Worm (Caenorhabditis elegans): ENCODE data around the gene srw-136.

ce11 chrV:3005964-3006363 lies 4.4 kb downstream of the srw-136 start, which contains the start of gene srw-112:
- TF ChIP-seq unc-62 (GFP tag; optimal IDR thresholded peaks at IDR 0.05) (no peak), pha-4 (tag; optimal IDR thresholded peaks at IDR 0.05) (no peak), F10E7.11 (tag; optimal IDR thresholded peaks at IDR 0.05) (no peak), nhr-120 (GFP tag; IDR thresholded peaks at IDR 0.05) (no peak), xnd-1 (tag; optimal IDR thresholded peaks at IDR 0.05) (no peak), snpc-4 (GFP tag; optimal IDR thresholded peaks at IDR 0.05) (no peak), snpc-4 (tag; optimal IDR thresholded peaks at IDR 0.05) (no peak), hlh-12 (tag; optimal IDR thresholded peaks at IDR 0.05) (no peak), hrde-1 (tag; optimal IDR thresholded peaks at IDR 0.05; ENCODE audit: borderline replicate concordance) (no peak), ets-4 (GFP tag; optimal IDR thresholded peaks at IDR 0.05) (no peak), lin-40 (tag; optimal IDR thresholded peaks at IDR 0.05) (no peak)
